Fruit fly (Drosophila melanogaster): ENCODE results near the gene eff.

Gene eff

DNA sequence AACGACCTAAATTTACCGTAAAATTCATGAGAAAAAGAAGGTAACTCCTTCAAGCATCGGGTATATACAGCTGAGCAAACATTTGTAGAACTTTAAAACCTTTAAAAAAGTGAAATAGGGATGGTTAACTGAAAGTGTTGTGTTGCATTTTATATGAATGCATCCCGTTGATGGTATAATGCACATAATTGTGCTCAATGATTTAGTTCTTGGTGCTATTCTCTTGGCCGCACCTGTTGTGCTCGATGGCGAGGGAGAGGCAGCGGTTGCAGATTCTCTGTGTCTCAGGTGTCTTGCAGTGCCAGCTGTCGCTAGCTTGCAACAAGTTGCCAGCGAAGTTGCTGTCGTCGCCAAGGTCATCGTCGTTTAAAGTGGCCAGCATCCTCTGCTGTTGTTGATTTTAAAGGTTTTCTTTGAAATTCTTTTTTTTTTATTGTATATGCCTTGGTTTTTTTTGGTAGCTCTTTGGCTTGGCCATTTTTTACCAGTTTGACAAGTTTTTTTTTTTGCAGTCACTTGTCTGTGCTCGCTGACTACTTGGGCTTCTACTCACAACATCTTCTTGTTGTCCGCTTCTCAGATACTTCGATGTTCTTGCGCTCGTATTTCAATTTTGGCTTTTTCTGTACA lies 24.4 kb upstream of the eff start:
- TF ChIP-seq toe (GFP tag; optimal IDR thresholded peaks at IDR 0.05) (no peak), ovo (GFP tag; optimal IDR thresholded peaks at IDR 0.05) (no peak), pad (GFP tag; optimal IDR thresholded peaks at IDR 0.05) (no peak), kay (GFP tag; ENCODE audit: borderline replicate concordance) (no peak), CG33017 (tag; optimal IDR thresholded peaks at IDR 0.05) (no peak), CG5204 (GFP tag; optimal IDR thresholded peaks at IDR 0.05) (no peak)

DNA sequence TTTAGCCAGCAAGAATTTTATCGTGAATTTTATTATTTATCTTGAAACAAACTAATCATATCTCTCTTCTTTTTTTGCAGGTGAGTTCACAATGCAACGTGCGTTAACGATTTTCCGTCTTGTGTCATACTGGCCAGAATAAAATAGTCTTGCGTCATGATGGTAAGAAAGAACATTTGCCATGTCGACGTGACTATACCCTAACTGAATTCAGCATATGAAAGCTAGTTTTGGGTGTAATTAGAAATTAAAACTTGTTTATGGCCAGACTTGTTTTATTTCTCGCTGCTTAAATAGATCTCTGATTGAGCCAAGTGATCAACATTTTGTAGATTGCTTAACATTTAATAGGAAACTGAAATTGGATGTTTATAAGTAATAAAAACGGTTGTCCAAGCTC lies 23.0 kb upstream of the eff start:
- TF ChIP-seq CG11617 (GFP tag; optimal IDR thresholded peaks at IDR 0.05) (no peak), cnc (optimal IDR thresholded peaks at IDR 0.05) (no peak), ovo (GFP tag; optimal IDR thresholded peaks at IDR 0.05) (no peak), kay (GFP tag; ENCODE audit: borderline replicate concordance) (no peak), cic (GFP tag; optimal IDR thresholded peaks at IDR 0.05) (no peak), CG33017 (tag; optimal IDR thresholded peaks at IDR 0.05) (no peak), Mnt (GFP tag; optimal IDR thresholded peaks at IDR 0.05) (no peak)

DNA sequence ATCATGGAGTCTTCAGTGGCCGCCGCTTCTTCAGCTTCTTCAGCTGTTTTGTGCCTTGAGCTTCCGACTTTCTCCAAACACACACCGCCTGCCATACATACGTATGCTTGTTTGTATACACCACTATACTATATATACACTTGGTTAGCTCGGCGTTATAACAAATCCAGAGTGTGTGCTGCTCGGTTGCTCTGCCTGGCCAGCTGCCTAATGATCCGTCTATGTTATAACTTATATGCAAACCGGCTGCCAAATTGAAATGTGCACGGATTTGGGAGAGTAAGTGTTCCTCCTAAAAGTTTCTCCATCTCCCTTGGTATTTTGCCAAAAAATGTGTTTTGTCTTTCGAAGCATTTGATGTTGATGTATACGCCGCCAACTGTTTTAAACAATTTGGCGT lies 22.4 kb upstream of the eff start:
- no peak for TF ChIP-seq cic (GFP tag; optimal IDR thresholded peaks at IDR 0.05)
- no peak for TF ChIP-seq CG7101 (tag; optimal IDR thresholded peaks at IDR 0.05)
- TF ChIP-seq ovo (GFP tag; optimal IDR thresholded peaks at IDR 0.05): no peak

DNA sequence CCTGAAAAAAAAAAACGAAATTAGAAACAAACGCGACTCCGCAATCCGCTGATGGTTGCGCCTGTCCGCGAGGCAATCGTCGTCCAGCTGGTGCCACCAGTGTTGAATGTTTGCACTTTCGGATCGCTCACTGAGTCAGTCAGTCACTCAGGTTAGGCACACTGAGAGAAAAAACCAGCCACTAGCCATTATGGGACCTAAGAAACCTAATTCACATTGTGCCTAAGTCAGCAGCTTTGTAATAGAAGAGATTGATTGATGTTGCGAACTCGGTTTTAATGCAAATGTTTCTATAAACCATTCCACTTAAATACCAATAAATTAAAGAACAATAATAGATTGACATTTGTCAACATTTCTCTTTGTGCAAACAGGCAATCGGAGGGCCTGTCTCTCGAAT lies 19.9 kb upstream of the eff start:
- TF ChIP-seq tj (GFP tag; optimal IDR thresholded peaks at IDR 0.05) (no peak), CG14711 (tag; optimal IDR thresholded peaks at IDR 0.05) (no peak), CG33017 (tag; optimal IDR thresholded peaks at IDR 0.05) (no peak), pad (GFP tag; optimal IDR thresholded peaks at IDR 0.05) (no peak), CG1620 (GFP tag; optimal IDR thresholded peaks at IDR 0.05) (no peak), Mnt (GFP tag; optimal IDR thresholded peaks at IDR 0.05) (no peak), cnc (optimal IDR thresholded peaks at IDR 0.05) (no peak), bab1 (GFP tag; optimal IDR thresholded peaks at IDR 0.05) (no peak), Crg-1 (GFP tag; optimal IDR thresholded peaks at IDR 0.05) (no peak), CG5204 (GFP tag; optimal IDR thresholded peaks at IDR 0.05) (no peak), Clk (GFP tag; optimal IDR thresholded peaks at IDR 0.05) (no peak), Hr96 (GFP tag; optimal IDR thresholded peaks at IDR 0.05) (no peak), toe (GFP tag; optimal IDR thresholded peaks at IDR 0.05) (no peak), CG7045 (GFP tag; optimal IDR thresholded peaks at IDR 0.05) (no peak), CG12768 (GFP tag; optimal IDR thresholded peaks at IDR 0.05) (no peak)

DNA sequence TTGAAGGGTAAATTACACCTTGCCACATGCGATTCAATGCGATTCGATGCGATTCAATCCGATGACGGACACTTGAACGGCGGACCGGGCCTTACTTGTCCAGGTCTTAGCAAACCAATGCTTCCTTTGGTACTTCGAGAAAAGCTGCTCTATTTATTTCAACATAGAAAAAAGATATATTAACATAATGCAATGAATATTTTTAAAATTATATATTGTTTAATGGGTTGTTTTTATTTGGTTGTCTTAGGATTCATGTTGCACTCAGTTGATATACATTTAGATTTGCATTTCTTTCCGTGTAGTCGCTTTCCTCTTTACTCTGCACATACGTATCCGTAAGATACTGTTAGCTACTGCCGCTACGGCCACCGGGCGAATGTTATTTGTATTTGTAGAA lies 17.2 kb upstream of the eff start:
- TF ChIP-seq bab1 (GFP tag; optimal IDR thresholded peaks at IDR 0.05) (no peak), Hr96 (GFP tag; optimal IDR thresholded peaks at IDR 0.05) (no peak), Mnt (GFP tag; optimal IDR thresholded peaks at IDR 0.05) (no peak), CG1620 (GFP tag; optimal IDR thresholded peaks at IDR 0.05) (no peak), CG7045 (GFP tag; optimal IDR thresholded peaks at IDR 0.05) (no peak), CG14711 (tag; optimal IDR thresholded peaks at IDR 0.05) (no peak), CG5204 (GFP tag; optimal IDR thresholded peaks at IDR 0.05) (no peak)

DNA sequence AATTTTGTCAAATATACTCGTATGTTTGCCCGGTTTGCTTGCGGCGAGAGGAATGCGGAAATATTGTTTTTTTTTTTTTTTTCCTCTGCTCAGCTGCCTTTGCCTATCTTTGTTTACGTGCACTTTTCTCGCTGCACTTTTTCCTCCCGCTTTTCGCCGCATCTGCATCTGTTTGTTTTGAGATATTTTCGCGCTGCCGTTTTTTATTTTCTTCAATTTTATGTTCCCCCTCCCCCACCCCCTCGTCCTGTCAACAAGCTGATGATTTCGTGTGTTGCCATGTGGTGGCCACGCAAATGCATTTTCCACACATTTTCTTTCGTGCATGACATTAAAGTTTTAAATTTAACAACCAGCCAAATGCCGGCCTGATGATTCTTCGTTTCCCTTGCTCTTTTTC lies 14.9 kb upstream of the eff start:
- TF ChIP-seq cic (GFP tag; optimal IDR thresholded peaks at IDR 0.05) (peak; percentile 40), kay (GFP tag; ENCODE audit: borderline replicate concordance) (no peak)

DNA sequence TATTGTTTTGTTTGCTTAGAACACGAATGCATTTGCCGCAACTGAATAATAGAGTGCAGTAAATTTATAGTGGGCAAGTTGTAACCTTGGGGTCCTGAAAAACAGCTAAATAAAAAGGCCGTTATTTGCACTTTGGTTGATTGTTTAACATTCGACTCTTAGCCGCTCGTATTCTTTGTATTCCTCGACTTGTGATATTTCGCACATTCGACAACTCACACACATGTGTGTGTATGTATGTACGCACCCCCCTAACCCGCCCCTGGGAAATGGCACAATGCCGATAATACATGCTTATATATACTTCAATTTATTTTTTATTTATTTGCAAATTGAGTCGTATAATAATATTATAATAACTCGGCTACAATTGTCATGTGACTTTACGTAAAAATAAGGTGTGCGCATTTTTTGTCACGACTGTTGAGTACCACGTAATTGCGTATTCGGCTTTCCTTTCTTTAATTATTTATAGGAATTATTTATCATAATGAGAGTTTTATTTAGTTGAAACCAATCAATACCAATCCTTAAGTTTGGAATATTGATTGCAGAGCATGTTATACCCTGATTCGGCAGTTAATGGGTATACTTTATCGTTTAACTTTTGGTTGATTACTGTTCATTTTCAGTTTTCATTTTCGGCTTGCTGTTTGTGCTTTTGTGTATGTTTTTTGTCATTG lies 13.8 kb upstream of the eff start:
- TF ChIP-seq ovo (GFP tag; optimal IDR thresholded peaks at IDR 0.05): no peak
- TF ChIP-seq CG1620 (GFP tag; optimal IDR thresholded peaks at IDR 0.05): no peak
- TF ChIP-seq CG7101 (tag; optimal IDR thresholded peaks at IDR 0.05): peak; percentile 59
- peak; percentile 47 for TF ChIP-seq cic (GFP tag; optimal IDR thresholded peaks at IDR 0.05)
- no peak for TF ChIP-seq Clk (GFP tag; optimal IDR thresholded peaks at IDR 0.05)
- peak; percentile 50 for TF ChIP-seq CG12768 (GFP tag; optimal IDR thresholded peaks at IDR 0.05)
- TF ChIP-seq pad (GFP tag; optimal IDR thresholded peaks at IDR 0.05): peak; percentile 37
- TF ChIP-seq tj (GFP tag; optimal IDR thresholded peaks at IDR 0.05): peak; percentile 74
- TF ChIP-seq cnc (optimal IDR thresholded peaks at IDR 0.05): no peak
- no peak for TF ChIP-seq CG11617 (GFP tag; optimal IDR thresholded peaks at IDR 0.05)
- TF ChIP-seq kay (GFP tag; ENCODE audit: borderline replicate concordance): no peak
- peak; percentile 73 for TF ChIP-seq CG14711 (tag; optimal IDR thresholded peaks at IDR 0.05)
- peak; percentile 92 for TF ChIP-seq bab1 (GFP tag; optimal IDR thresholded peaks at IDR 0.05)
- peak; percentile 48 for TF ChIP-seq CG33017 (tag; optimal IDR thresholded peaks at IDR 0.05)
- no peak for TF ChIP-seq CG7045 (GFP tag; optimal IDR thresholded peaks at IDR 0.05)
- TF ChIP-seq Hr96 (GFP tag; optimal IDR thresholded peaks at IDR 0.05): no peak

All from whole organism, adult.